Fruit fly (Drosophila melanogaster) whole organism, embryonic: Measurements from ENCODE around the gene Spt3.

Experiments
- ATbp ChIP-seq: fragments of 200-800 bp; sonication (Bioruptor generic); optimal IDR thresholded peaks from 2 replicates; lab custom pipeline; 2017; ENCODE audit warnings: missing biosample characterization, mild to moderate bottlenecking, missing genetic modification characterization, missing genetic modification reagents
- BEAF-32 ChIP-seq: fragments of 200-800 bp; sonication (Bioruptor generic); optimal IDR thresholded peaks from 3 replicates; lab custom pipeline; 2017; ENCODE audit warnings: missing biosample characterization, missing genetic modification characterization, mild to moderate bottlenecking, moderate library complexity, missing genetic modification reagents
- CG10462 ChIP-seq: fragments of 200-800 bp; sonication (Bioruptor generic); optimal IDR thresholded peaks from 2 replicates; lab custom pipeline; 2016; ENCODE audit warnings: missing biosample characterization, missing genetic modification characterization
- CG11093 ChIP-seq: fragments of 200-800 bp; sonication (Bioruptor generic); IDR thresholded peaks from 3 replicates; pipeline ENCODE4 v1.3.6; 2022; ENCODE audit warnings: missing biosample characterization, missing genetic modification characterization
- CG11504 ChIP-seq: fragments of 200-800 bp; sonication (Bioruptor generic); optimal IDR thresholded peaks from 3 replicates; lab custom pipeline; 2019; ENCODE audit warnings: missing biosample characterization, mild to moderate bottlenecking, missing genetic modification characterization, moderate library complexity
- CG11695 ChIP-seq: fragments of 200-800 bp; sonication (Bioruptor generic); IDR thresholded peaks from 3 replicates; pipeline ENCODE4 v1.3.6; 2022; ENCODE audit warnings: missing biosample characterization, missing genetic modification characterization
- CG11696 ChIP-seq: fragments of 200-800 bp; sonication (Bioruptor generic); IDR thresholded peaks from 2 replicates; pipeline ENCODE4 v1.3.6; 2022; ENCODE audit warnings: missing biosample characterization, missing genetic modification characterization
- CG12769 ChIP-seq: fragments of 200-800 bp; sonication (Bioruptor generic); optimal IDR thresholded peaks from 2 replicates; lab custom pipeline; 2019; ENCODE audit warnings: missing biosample characterization, mild to moderate bottlenecking, missing genetic modification characterization, moderate library complexity
- CG13296 ChIP-seq: fragments of 200-800 bp; sonication (Bioruptor generic); optimal IDR thresholded peaks from 3 replicates; lab custom pipeline; 2018; ENCODE audit warnings: missing biosample characterization, mild to moderate bottlenecking, missing genetic modification characterization
- CG13424 ChIP-seq: fragments of 200-800 bp; sonication (Bioruptor generic); optimal IDR thresholded peaks from 2 replicates; lab custom pipeline; 2019; ENCODE audit warnings: missing biosample characterization, mild to moderate bottlenecking, missing genetic modification characterization, moderate library complexity
- CG1602 ChIP-seq: fragments of 200-800 bp; sonication (Bioruptor generic); optimal IDR thresholded peaks from 3 replicates; lab custom pipeline; 2016; ENCODE audit warnings: missing biosample characterization, missing genetic modification characterization
- CG16815 ChIP-seq: fragments of 200-800 bp; sonication (Bioruptor generic); optimal IDR thresholded peaks from 3 replicates; lab custom pipeline; 2017; ENCODE audit warnings: missing biosample characterization, mild to moderate bottlenecking, missing genetic modification characterization
- CG2889 ChIP-seq: fragments of 200-800 bp; sonication (Bioruptor generic); IDR thresholded peaks from 3 replicates; pipeline ENCODE4 v1.3.6; 2022; ENCODE audit warnings: missing biosample characterization, missing genetic modification characterization
- CG33213 ChIP-seq: fragments of 200-800 bp; sonication (Bioruptor generic); optimal IDR thresholded peaks from 3 replicates; lab custom pipeline; 2016; ENCODE audit warnings: missing biosample characterization, missing genetic modification characterization
- CG5953 ChIP-seq: fragments of 200-800 bp; sonication (Bioruptor generic); IDR thresholded peaks from 2 replicates; pipeline ENCODE4 v1.3.6; 2022; ENCODE audit warnings: missing biosample characterization, missing genetic modification characterization
- CG6854 ChIP-seq: fragments of 200-800 bp; sonication (Bioruptor generic); optimal IDR thresholded peaks from 3 replicates; lab custom pipeline; 2017; ENCODE audit warnings: missing biosample characterization, mild to moderate bottlenecking, missing genetic modification characterization
- CG8478 ChIP-seq: fragments of >200 bp; optimal IDR thresholded peaks from 2 replicates; lab custom pipeline; 2018
- CG9215 ChIP-seq: fragments of 200-800 bp; sonication (Bioruptor generic); IDR thresholded peaks from 2 replicates; pipeline ENCODE4 v1.3.6; 2022; ENCODE audit warnings: missing biosample characterization, missing genetic modification characterization
- CG9437 ChIP-seq: fragments of 200-800 bp; sonication (Bioruptor generic); optimal IDR thresholded peaks from 2 replicates; lab custom pipeline; 2018; ENCODE audit warnings: missing biosample characterization, mild to moderate bottlenecking, missing genetic modification characterization
- Camta ChIP-seq: fragments of 200-800 bp; sonication (Bioruptor generic); optimal IDR thresholded peaks from 2 replicates; lab custom pipeline; 2016; ENCODE audit warnings: missing biosample characterization, missing genetic modification characterization
- D19A ChIP-seq: fragments of 200-800 bp; optimal IDR thresholded peaks from 3 replicates; lab custom pipeline; 2019; ENCODE audit warnings: missing biosample characterization, mild to moderate bottlenecking, missing genetic modification characterization, moderate library complexity
- Dad ChIP-seq: fragments of 200-800 bp; sonication (Bioruptor generic); optimal IDR thresholded peaks from 3 replicates; lab custom pipeline; 2016; ENCODE audit warnings: missing biosample characterization, missing genetic modification characterization
- Doc3 ChIP-seq: fragments of 200-800 bp; sonication (Bioruptor generic); IDR thresholded peaks from 3 replicates; pipeline ENCODE4 v1.3.6; 2022; ENCODE audit warnings: missing biosample characterization, missing genetic modification characterization; ENCODE audit not compliant: partially characterized antibody
- Lpt ChIP-seq: fragments of >200 bp; optimal IDR thresholded peaks from 2 replicates; lab custom pipeline; 2018; ENCODE audit warnings: missing biosample characterization, missing genetic modification characterization
- Meics ChIP-seq: fragments of 200-800 bp; sonication (Bioruptor generic); optimal IDR thresholded peaks from 2 replicates; lab custom pipeline; 2017; ENCODE audit warnings: missing biosample characterization, mild to moderate bottlenecking, missing genetic modification characterization
- Mrtf ChIP-seq: fragments of 200-800 bp; sonication (Bioruptor generic); IDR thresholded peaks from 3 replicates; pipeline ENCODE4 v1.3.6; 2022; ENCODE audit warnings: missing biosample characterization, missing genetic modification characterization
- Neu2 ChIP-seq: fragments of 200-800 bp; sonication (Bioruptor generic); optimal IDR thresholded peaks from 3 replicates; lab custom pipeline; 2016; ENCODE audit warnings: missing biosample characterization, missing genetic modification characterization, borderline replicate concordance
- Pdp1 ChIP-seq, 2 experiments: fragments of 200-800 bp; sonication (Bioruptor generic); optimal IDR thresholded peaks; 3 replicates each; lab custom pipeline; 2016; ENCODE audit warnings: missing biosample characterization in 2 of 2, missing genetic modification characterization in 2 of 2, mild to moderate bottlenecking in 1 of 2, moderate library complexity in 1 of 2
- Poxn ChIP-seq: fragments of 200-800 bp; sonication (Bioruptor generic); IDR thresholded peaks from 2 replicates; pipeline ENCODE4 v1.3.6; 2022; ENCODE audit warnings: missing biosample characterization, missing genetic modification characterization
- Rfx ChIP-seq: fragments of 200-800 bp; sonication (Bioruptor generic); IDR thresholded peaks from 2 replicates; pipeline ENCODE4 v1.3.6; 2022; ENCODE audit warnings: missing biosample characterization, missing genetic modification characterization
- Spps ChIP-seq: fragments of 200-800 bp; sonication (Bioruptor generic); optimal IDR thresholded peaks from 2 replicates; lab custom pipeline; 2018; ENCODE audit warnings: missing biosample characterization, mild to moderate bottlenecking, missing genetic modification characterization
- Vsx1 ChIP-seq: fragments of 200-800 bp; sonication (Bioruptor generic); optimal IDR thresholded peaks from 2 replicates; lab custom pipeline; 2017; ENCODE audit warnings: missing biosample characterization, mild to moderate bottlenecking, missing genetic modification characterization, missing genetic modification reagents
- al ChIP-seq: fragments of 200-800 bp; sonication (Bioruptor generic); IDR thresholded peaks from 2 replicates; pipeline ENCODE4 v1.3.6; 2022; ENCODE audit warnings: missing biosample characterization, missing genetic modification characterization
- chinmo ChIP-seq: fragments of 200-800 bp; sonication (Bioruptor generic); IDR thresholded peaks from 4 replicates; pipeline ENCODE4 v1.3.6; 2022; ENCODE audit warnings: missing biosample characterization, missing genetic modification characterization; ENCODE audit not compliant: partially characterized antibody
- dm ChIP-seq: fragments of 200-800 bp; sonication (Bioruptor generic); optimal IDR thresholded peaks from 3 replicates; lab custom pipeline; 2016; ENCODE audit warnings: missing biosample characterization, missing genetic modification characterization
- eve ChIP-seq, 2 experiments: fragments of >200 bp; optimal IDR thresholded peaks; 2 replicates each; lab custom pipeline; 2017; ENCODE audit warnings: missing biosample characterization in 2 of 2, missing genetic modification characterization in 2 of 2
- ftz-f1 ChIP-seq: fragments of 200-800 bp; sonication (Bioruptor generic); optimal IDR thresholded peaks from 2 replicates; lab custom pipeline; 2016; ENCODE audit warnings: missing biosample characterization, missing genetic modification characterization
- gcm2 ChIP-seq: fragments of 200-800 bp; sonication (Bioruptor generic); optimal IDR thresholded peaks from 2 replicates; lab custom pipeline; 2016; ENCODE audit warnings: missing biosample characterization, missing genetic modification characterization
- grn ChIP-seq: fragments of 200-800 bp; sonication (Bioruptor generic); optimal IDR thresholded peaks from 3 replicates; lab custom pipeline; 2017; ENCODE audit warnings: missing biosample characterization, missing genetic modification characterization
- gsb ChIP-seq: fragments of 200-800 bp; sonication (Bioruptor generic); IDR thresholded peaks from 2 replicates; pipeline ENCODE4 v1.3.6; 2022; ENCODE audit warnings: missing biosample characterization, missing genetic modification characterization
- kah ChIP-seq: fragments of 200-800 bp; sonication (Bioruptor generic); optimal IDR thresholded peaks from 2 replicates; lab custom pipeline; 2018; ENCODE audit warnings: missing biosample characterization, mild to moderate bottlenecking, missing genetic modification characterization
- knrl ChIP-seq: fragments of 200-800 bp; sonication (Bioruptor generic); IDR thresholded peaks from 3 replicates; pipeline ENCODE4 v1.3.6; 2022; ENCODE audit warnings: missing biosample characterization, missing genetic modification characterization; ENCODE audit not compliant: partially characterized antibody
- lab ChIP-seq: fragments of 200-800 bp; sonication (Bioruptor generic); optimal IDR thresholded peaks from 3 replicates; lab custom pipeline; 2017; ENCODE audit warnings: missing biosample characterization, missing genetic modification characterization, mild to moderate bottlenecking, moderate library complexity, missing genetic modification reagents
- lbe ChIP-seq: fragments of 200-800 bp; sonication (Bioruptor generic); optimal IDR thresholded peaks from 2 replicates; lab custom pipeline; 2016; ENCODE audit warnings: missing biosample characterization, mild to moderate bottlenecking, missing genetic modification characterization
- stwl ChIP-seq: fragments of 200-800 bp; sonication (Bioruptor generic); optimal IDR thresholded peaks from 3 replicates; lab custom pipeline; 2018; ENCODE audit warnings: missing biosample characterization, mild to moderate bottlenecking, missing genetic modification characterization, moderate library complexity
- tio ChIP-seq: fragments of 200-800 bp; sonication (Bioruptor generic); optimal IDR thresholded peaks from 2 replicates; lab custom pipeline; 2017; ENCODE audit warnings: missing biosample characterization, missing genetic modification characterization, inconsistent platforms
- trem ChIP-seq: fragments of 200-800 bp; optimal IDR thresholded peaks from 3 replicates; lab custom pipeline; 2019; ENCODE audit warnings: missing biosample characterization, mild to moderate bottlenecking, missing genetic modification characterization, moderate library complexity
- trh ChIP-seq: fragments of 200-800 bp; sonication (Bioruptor generic); optimal IDR thresholded peaks from 2 replicates; lab custom pipeline; 2016; ENCODE audit warnings: missing biosample characterization, missing genetic modification characterization
- unc-4 ChIP-seq: fragments of 200-800 bp; sonication (Bioruptor generic); IDR thresholded peaks from 2 replicates; pipeline ENCODE4 v1.3.6; 2022; ENCODE audit warnings: missing biosample characterization, missing genetic modification characterization; ENCODE audit not compliant: partially characterized antibody
- yki ChIP-seq: fragments of >200 bp; optimal IDR thresholded peaks from 3 replicates; lab custom pipeline; 2018
- zfh1 ChIP-seq: fragments of 200-800 bp; sonication (Bioruptor generic); IDR thresholded peaks from 3 replicates; pipeline ENCODE4 v1.3.6; 2022; ENCODE audit warnings: missing biosample characterization, missing genetic modification characterization

The Spt3 gene

dm6 chr3R:11968030-11968753 lies 48.8 kb upstream of the Spt3 start (continued):
- TF ChIP-seq chinmo (GFP tag; lab: Robert Waterston, UW), result 0 out of 4 replicates have a peak, but pooled peaks have one; percentile 15
- no peak for TF ChIP-seq dm
- TF ChIP-seq lbe (GFP tag; lab: Kevin White, UChicago), result no peak
- no peak for TF ChIP-seq CG11696
- no peak for TF ChIP-seq ftz-f1 (GFP tag; lab: Kevin White, UChicago)
- no peak for TF ChIP-seq Vsx1 (GFP tag; lab: Kevin White, UChicago)
- no peak for TF ChIP-seq zfh1 (GFP tag; lab: Robert Waterston, UW)
- TF ChIP-seq CG13424, result no peak
- TF ChIP-seq Neu2 (GFP tag; lab: Kevin White, UChicago), result no peak
- no peak for TF ChIP-seq CG2889 (GFP tag; lab: Robert Waterston, UW)
- TF ChIP-seq eve (GFP tag; optimal IDR thresholded peaks at IDR 0.05; lab: Kevin White, UChicago), result no peak
- no peak for TF ChIP-seq kah
- TF ChIP-seq CG11695 (GFP tag; lab: Robert Waterston, UW), result no peak
- no peak for TF ChIP-seq D19A (tag; lab: Kevin White, UChicago)
- TF ChIP-seq Pdp1 (GFP tag; optimal IDR thresholded peaks at IDR 0.05; lab: Kevin White, UChicago), result peak in 1 of 2 experiments; percentile 63
- TF ChIP-seq Camta (GFP tag; lab: Kevin White, UChicago), result no peak
- peak; percentile 28 for TF ChIP-seq CG12769 (tag; lab: Kevin White, UChicago)
- no peak for TF ChIP-seq trh
- TF ChIP-seq CG9215 (GFP tag; lab: Robert Waterston, UW), result no peak
- no peak for TF ChIP-seq Meics
- TF ChIP-seq trem (tag; lab: Kevin White, UChicago), result no peak
- no peak for TF ChIP-seq BEAF-32 (GFP tag; lab: Kevin White, UChicago)
- TF ChIP-seq Dad, result no peak
- TF ChIP-seq tio (GFP tag; lab: Kevin White, UChicago), result no peak
- TF ChIP-seq Spps (tag; lab: Kevin White, UChicago), result no peak
- no peak for TF ChIP-seq CG6854 (GFP tag; lab: Kevin White, UChicago)
- no peak for TF ChIP-seq gsb (GFP tag; lab: Robert Waterston, UW)
- no peak for TF ChIP-seq CG9437 (GFP tag; lab: Kevin White, UChicago)
- TF ChIP-seq CG8478 (lab: Kevin White, UChicago), result no peak
- no peak for TF ChIP-seq Mrtf (GFP tag; lab: Robert Waterston, UW)
- TF ChIP-seq CG13296 (GFP tag; lab: Kevin White, UChicago), result peak; percentile 14
- no peak for TF ChIP-seq Poxn (GFP tag; lab: Robert Waterston, UW)
- TF ChIP-seq knrl (GFP tag; lab: Robert Waterston, UW), result no peak
- peak; percentile 60 for TF ChIP-seq lab (GFP tag; lab: Kevin White, UChicago)
- no peak for TF ChIP-seq gcm2 (GFP tag; lab: Kevin White, UChicago)
- TF ChIP-seq Lpt, result no peak
- TF ChIP-seq stwl (tag; lab: Kevin White, UChicago), result no peak
- TF ChIP-seq CG11093 (GFP tag; lab: Robert Waterston, UW), result no peak
- TF ChIP-seq grn, result peak; percentile 66
- TF ChIP-seq CG33213, result no peak
- TF ChIP-seq CG10462 (GFP tag; lab: Kevin White, UChicago), result no peak
- TF ChIP-seq unc-4 (GFP tag; lab: Robert Waterston, UW), result no peak
- TF ChIP-seq CG11504 (tag; lab: Kevin White, UChicago), result no peak
- no peak for TF ChIP-seq CG16815 (GFP tag; lab: Kevin White, UChicago)
- TF ChIP-seq ATbp (GFP tag; lab: Kevin White, UChicago), result peak; percentile 30
- TF ChIP-seq al (GFP tag; lab: Robert Waterston, UW), result no peak
- TF ChIP-seq Doc3 (GFP tag; lab: Robert Waterston, UW), result no peak
- no peak for TF ChIP-seq CG1602
- TF ChIP-seq yki (lab: Kevin White, UChicago), result no peak
- no peak for TF ChIP-seq CG5953 (GFP tag; lab: Robert Waterston, UW)
- peak; percentile 22; the same call in 1 of the 2 replicates for TF ChIP-seq Rfx
